Worm (Caenorhabditis elegans) whole organism, L4 larva: ENCODE measurements around the gene ZK632.12.

ENCODE experiments used
- F10B5.3 ChIP-seq: sonication (generic microtip); optimal IDR thresholded peaks from 2 replicates; lab custom pipeline; 2016; ENCODE audit warnings: mild to moderate bottlenecking, missing genetic modification characterization, missing compliant biosample characterization
- F37D6.2 ChIP-seq: sonication (generic microtip); optimal IDR thresholded peaks from 2 replicates; lab custom pipeline; 2016; ENCODE audit warnings: mild to moderate bottlenecking, missing genetic modification characterization, missing compliant biosample characterization
- T20F7.1 ChIP-seq: fragments of 200-800 bp; sonication (Bioruptor generic); optimal IDR thresholded peaks from 2 replicates; lab custom pipeline; 2018; ENCODE audit warnings: mild to moderate bottlenecking, missing genetic modification characterization, missing compliant biosample characterization
- T26A8.4 ChIP-seq: fragments of 200-800 bp; sonication (Bioruptor generic); IDR thresholded peaks from 2 replicates; pipeline ENCODE4 v1.3.6; 2022; ENCODE audit warnings: missing genetic modification characterization, missing compliant biosample characterization
- Y48G9A.11 ChIP-seq: fragments of 200-800 bp; sonication (Bioruptor generic); IDR thresholded peaks from 2 replicates; pipeline ENCODE4 v1.3.6; 2022; ENCODE audit warnings: missing genetic modification reagents, missing genetic modification characterization, missing compliant biosample characterization
- ZK337.2 ChIP-seq: fragments of 200-800 bp; sonication (Bioruptor generic); IDR thresholded peaks from 2 replicates; pipeline ENCODE4 v1.3.6; 2022; ENCODE audit warnings: missing genetic modification reagents, missing genetic modification characterization, missing compliant biosample characterization
- ZK546.5 ChIP-seq, 2 experiments: sonication (generic microtip); optimal IDR thresholded peaks; 2 replicates each; lab custom pipeline; 2017; ENCODE audit warnings: missing biosample characterization in 2 of 2, missing genetic modification characterization in 2 of 2
- aha-1 ChIP-seq: fragments of 150-350 bp; peaks from one replicate; lab custom pipeline; 2014; ENCODE audit warnings: missing biosample characterization, missing genetic modification characterization
- ceh-32 ChIP-seq: sonication (generic microtip); optimal IDR thresholded peaks from 2 replicates; lab custom pipeline; 2016; ENCODE audit warnings: mild to moderate bottlenecking, missing genetic modification characterization, missing compliant biosample characterization; ENCODE audit not compliant: poor library complexity
- ceh-44 ChIP-seq: fragments of 200-800 bp; sonication (Bioruptor generic); IDR thresholded peaks from 2 replicates; pipeline ENCODE4 v1.3.6; 2022; ENCODE audit warnings: missing genetic modification reagents, missing genetic modification characterization, missing compliant biosample characterization
- daf-16 ChIP-seq, 3 experiments: sonication (generic microtip); optimal IDR thresholded peaks; 2 replicates each; lab custom pipeline; 2016 to 2017; ENCODE audit warnings: missing genetic modification characterization in 3 of 3, missing genetic modification reagents in 3 of 3, mild to moderate bottlenecking in 2 of 3, missing compliant biosample characterization in 2 of 3, missing biosample characterization in 1 of 3, moderate library complexity in 1 of 3
- daf-19 ChIP-seq: fragments of 200-800 bp; sonication (Bioruptor generic); conservative IDR thresholded peaks from 2 replicates; pipeline ENCODE4 v1.3.6; 2022; ENCODE audit warnings: missing genetic modification characterization, missing compliant biosample characterization
- dmd-6 ChIP-seq: fragments of 200-800 bp; sonication (Bioruptor generic); IDR thresholded peaks from 2 replicates; pipeline ENCODE4 v1.3.6; 2022; ENCODE audit warnings: missing genetic modification reagents, missing genetic modification characterization, missing compliant biosample characterization
- dmd-8 ChIP-seq: fragments of 200-800 bp; sonication (Bioruptor generic); IDR thresholded peaks from 2 replicates; pipeline ENCODE4 v1.3.6; 2022; ENCODE audit warnings: missing genetic modification characterization, missing compliant biosample characterization
- dmd-9 ChIP-seq: fragments of 200-800 bp; sonication (Bioruptor generic); IDR thresholded peaks from 2 replicates; pipeline ENCODE4 v1.3.6; 2022; ENCODE audit warnings: missing genetic modification reagents, missing genetic modification characterization, missing compliant biosample characterization
- dpl-1 ChIP-seq: fragments of 150-350 bp; optimal IDR thresholded peaks from 2 replicates; lab custom pipeline; 2014; ENCODE audit warnings: missing biosample characterization, missing genetic modification reagents, missing genetic modification characterization
- duxl-1 ChIP-seq: sonication (generic microtip); optimal IDR thresholded peaks from 2 replicates; lab custom pipeline; 2016; ENCODE audit warnings: mild to moderate bottlenecking, missing genetic modification characterization, moderate library complexity, missing compliant biosample characterization; ENCODE audit not compliant: poor library complexity
- fos-1 ChIP-seq: fragments of 150-350 bp; optimal IDR thresholded peaks from 2 replicates; lab custom pipeline; 2014; ENCODE audit warnings: missing biosample characterization, missing genetic modification characterization
- gei-8 ChIP-seq: fragments of 200-800 bp; sonication (Bioruptor generic); optimal IDR thresholded peaks from 2 replicates; lab custom pipeline; 2018; ENCODE audit warnings: mild to moderate bottlenecking, missing genetic modification characterization, missing compliant biosample characterization
- hif-1 ChIP-seq, 2 experiments: sonication (generic microtip); optimal IDR thresholded peaks; 2 replicates each; lab custom pipeline; 2016 to 2017; ENCODE audit warnings: missing compliant biosample characterization in 2 of 2, missing genetic modification characterization in 2 of 2, missing genetic modification reagents in 2 of 2, missing genotype in 2 of 2, mild to moderate bottlenecking in 1 of 2
- hlh-30 ChIP-seq: sonication (generic microtip); optimal IDR thresholded peaks from 2 replicates; lab custom pipeline; 2017; ENCODE audit warnings: antibody characterized with exemption, mild to moderate bottlenecking, missing genetic modification characterization, missing compliant biosample characterization; ENCODE audit not compliant: insufficient read depth
- hmg-1.1 ChIP-seq: fragments of 200-800 bp; sonication (Bioruptor generic); IDR thresholded peaks from 2 replicates; pipeline ENCODE4 v1.3.6; 2022; ENCODE audit warnings: missing genetic modification reagents, missing genetic modification characterization, missing compliant biosample characterization
- lim-7 ChIP-seq: fragments of 200-800 bp; sonication (Bioruptor generic); IDR thresholded peaks from 2 replicates; pipeline ENCODE4 v1.3.6; 2022; ENCODE audit warnings: missing genetic modification characterization, missing compliant biosample characterization
- lin-39 ChIP-seq: fragments of 150-350 bp; optimal IDR thresholded peaks from 2 replicates; lab custom pipeline; 2014; ENCODE audit warnings: missing biosample characterization, missing genetic modification reagents, missing genetic modification characterization
- lsy-2 ChIP-seq, 2 experiments: fragments of 150-350 bp in 1 of 2; sonication (generic microtip) in 1 of 2; optimal IDR thresholded peaks; 2 replicates each; lab custom pipeline; 2014 to 2017; ENCODE audit warnings: missing biosample characterization in 2 of 2, missing genetic modification characterization in 2 of 2
- mdl-1 ChIP-seq, 2 experiments: fragments of 150-350 bp in 1 of 2; sonication (generic microtip) in 1 of 2; optimal IDR thresholded peaks; 2 replicates each; lab custom pipeline; 2014 to 2017; ENCODE audit warnings: missing biosample characterization in 2 of 2, missing genetic modification characterization in 2 of 2
- mdt-29 ChIP-seq: fragments of 200-800 bp; sonication (Bioruptor generic); IDR thresholded peaks from 2 replicates; pipeline ENCODE4 v1.3.6; 2022; ENCODE audit warnings: missing genetic modification reagents, missing genetic modification characterization, missing compliant biosample characterization
- mep-1 ChIP-seq: fragments of 150-350 bp; sonication (generic microtip); optimal IDR thresholded peaks from 3 replicates; lab custom pipeline; 2014; ENCODE audit warnings: missing biosample characterization, missing genetic modification characterization
- mes-2 ChIP-seq: sonication (generic microtip); optimal IDR thresholded peaks from 2 replicates; lab custom pipeline; 2016; ENCODE audit warnings: missing genotype, mild to moderate bottlenecking, missing genetic modification characterization, missing compliant biosample characterization; ENCODE audit not compliant: poor library complexity, severe bottlenecking
- nhr-10 ChIP-seq: fragments of 150-350 bp; optimal IDR thresholded peaks from 2 replicates; lab custom pipeline; 2014; ENCODE audit warnings: missing biosample characterization, missing genetic modification characterization
- nhr-102 ChIP-seq: sonication (generic microtip); optimal IDR thresholded peaks from 2 replicates; lab custom pipeline; 2016; ENCODE audit warnings: mild to moderate bottlenecking, missing genetic modification characterization, moderate library complexity, missing compliant biosample characterization
- nhr-28 ChIP-seq: fragments of 150-350 bp; optimal IDR thresholded peaks from 2 replicates; lab custom pipeline; 2014; ENCODE audit warnings: missing biosample characterization, missing genetic modification characterization
- nhr-42 ChIP-seq: fragments of 200-800 bp; sonication (Bioruptor generic); IDR thresholded peaks from 2 replicates; pipeline ENCODE4 v1.3.6; 2022; ENCODE audit warnings: missing genetic modification characterization, missing compliant biosample characterization
- nhr-6 ChIP-seq: fragments of 150-350 bp; optimal IDR thresholded peaks from 2 replicates; lab custom pipeline; 2014; ENCODE audit warnings: missing biosample characterization, missing genetic modification characterization
- php-3 ChIP-seq: fragments of 200-800 bp; sonication (Bioruptor generic); IDR thresholded peaks from 2 replicates; pipeline ENCODE4 v1.3.6; 2022; ENCODE audit warnings: missing genetic modification reagents, missing genetic modification characterization, missing compliant biosample characterization
- pqm-1 ChIP-seq: sonication (generic microtip); optimal IDR thresholded peaks from 2 replicates; lab custom pipeline; 2017; ENCODE audit warnings: missing biosample characterization, missing genetic modification characterization
- rbr-2 ChIP-seq: sonication (generic microtip); optimal IDR thresholded peaks from 2 replicates; lab custom pipeline; 2016; ENCODE audit warnings: missing genotype, missing genetic modification characterization, missing compliant biosample characterization
- sdz-12 ChIP-seq: fragments of 200-800 bp; sonication (Bioruptor generic); optimal IDR thresholded peaks from 2 replicates; lab custom pipeline; 2018; ENCODE audit warnings: mild to moderate bottlenecking, missing genetic modification characterization, missing compliant biosample characterization
- set-16 ChIP-seq: fragments of 200-800 bp; sonication (Bioruptor generic); IDR thresholded peaks from 2 replicates; pipeline ENCODE4 v1.3.6; 2022; ENCODE audit warnings: missing genetic modification reagents, missing genetic modification characterization, missing compliant biosample characterization
- snpc-1.2 ChIP-seq: fragments of 200-800 bp; sonication (Bioruptor generic); IDR thresholded peaks from 2 replicates; pipeline ENCODE4 v1.3.6; 2022; ENCODE audit warnings: missing genetic modification reagents, missing genetic modification characterization, missing compliant biosample characterization
- tag-97 ChIP-seq: fragments of 200-800 bp; sonication (Bioruptor generic); IDR thresholded peaks from 2 replicates; pipeline ENCODE4 v1.3.6; 2022; ENCODE audit warnings: missing genetic modification characterization, missing compliant biosample characterization
- unc-130 ChIP-seq: sonication (generic microtip); optimal IDR thresholded peaks from 2 replicates; lab custom pipeline; 2016; ENCODE audit warnings: missing genetic modification reagents, missing genetic modification characterization, missing compliant biosample characterization
- unc-62 ChIP-seq, 3 experiments: fragments of 150-350 bp in 1 of 3; sonication (generic microtip); optimal IDR thresholded peaks in 2 of 3; peaks in 1 of 3; 1 replicate in 1 of 3; 2 replicates in 2 of 3; lab custom pipeline; 2014 to 2017; ENCODE audit warnings: missing biosample characterization in 3 of 3, missing genetic modification characterization in 3 of 3, missing genetic modification reagents in 3 of 3, missing genotype in 1 of 3
- zfp-3 ChIP-seq: fragments of 200-800 bp; sonication (Bioruptor generic); conservative IDR thresholded peaks from 2 replicates; pipeline ENCODE4 v1.3.6; 2022; ENCODE audit warnings: missing genetic modification reagents, missing genetic modification characterization, missing compliant biosample characterization

The ZK632.12 gene

ce11 chrIII:9867780-9868503, 37.3 kb downstream of the ZK632.12 start, which contains the start of gene dhhc-4:
Gene dhhc-4 (minus strand): TSS chrIII:9867792.
- no peak for TF ChIP-seq ceh-44
- peak in 1 of 2 experiments; percentile 59 for TF ChIP-seq unc-62 (GFP tag; optimal IDR thresholded peaks at IDR 0.05 in 1 of 2; lab: Kevin White, UChicago)
- TF ChIP-seq unc-62 (tag; optimal IDR thresholded peaks at IDR 0.05; lab: Kevin White, UChicago) = no peak
- peak; percentile 48 for TF ChIP-seq mep-1
- peak; percentile 99 for TF ChIP-seq mes-2 (tag; lab: Kevin White, UChicago)
- peak; percentile 5 for TF ChIP-seq pqm-1
- 0 out of 2 replicates have a peak, but pooled peaks have one; percentile 22 for TF ChIP-seq zfp-3 (GFP tag; lab: Robert Waterston, UW)
- peak in 1 of 2 experiments; percentile 10 for TF ChIP-seq daf-16 (GFP tag; optimal IDR thresholded peaks at IDR 0.05; lab: Kevin White, UChicago)
- no peak for TF ChIP-seq daf-16 (tag; optimal IDR thresholded peaks at IDR 0.05; lab: Kevin White, UChicago)
- TF ChIP-seq nhr-102 (tag; lab: Kevin White, UChicago) = peak; percentile 57
- TF ChIP-seq F10B5.3 = peak; percentile 5
- TF ChIP-seq dmd-6 (GFP tag; lab: Robert Waterston, UW) = no peak
- TF ChIP-seq mdt-29 (GFP tag; lab: Robert Waterston, UW) = no peak
- no peak for TF ChIP-seq nhr-28 (tag; lab: Kevin White, UChicago)
- no peak for TF ChIP-seq gei-8 (GFP tag; lab: Kevin White, UChicago)
- TF ChIP-seq fos-1 = no peak
- TF ChIP-seq snpc-1.2 (GFP tag; lab: Robert Waterston, UW) = no peak
- peak; percentile 71 for TF ChIP-seq nhr-6 (tag; lab: Kevin White, UChicago)
- peak; percentile 19 for TF ChIP-seq F37D6.2 (tag; lab: Kevin White, UChicago)
- peak; percentile 94 for TF ChIP-seq ZK337.2 (GFP tag; lab: Robert Waterston, UW)
- 0 out of 2 replicates have a peak, but pooled peaks have one; percentile 14 for TF ChIP-seq daf-19
- TF ChIP-seq T20F7.1 = peak; percentile 11
- no peak; the same call in 1 of the 2 replicates for TF ChIP-seq php-3 (GFP tag; lab: Robert Waterston, UW)
- no peak for TF ChIP-seq lim-7 (GFP tag; lab: Robert Waterston, UW)
- TF ChIP-seq lin-39 (tag; lab: Kevin White, UChicago) = no peak
- peak; percentile 79 for TF ChIP-seq dmd-9
- peak; percentile 13 for TF ChIP-seq aha-1 (tag; lab: Kevin White, UChicago)
- TF ChIP-seq T26A8.4 (GFP tag; lab: Robert Waterston, UW) = no peak
- TF ChIP-seq nhr-10 (tag; lab: Kevin White, UChicago) = no peak
- 0 out of 2 replicates have a peak, but pooled peaks have one; percentile 58 for TF ChIP-seq tag-97 (GFP tag; lab: Robert Waterston, UW)
- TF ChIP-seq lsy-2 (tag; optimal IDR thresholded peaks at IDR 0.05; lab: Kevin White, UChicago) = peak in 1 of 2 experiments; percentile 71
- no peak for TF ChIP-seq ZK546.5 (tag; optimal IDR thresholded peaks at IDR 0.05; lab: Kevin White, UChicago)
- peak; percentile 19 for TF ChIP-seq ceh-32
- peak; percentile 51 for TF ChIP-seq rbr-2 (tag; lab: Kevin White, UChicago)
- no peak for TF ChIP-seq set-16 (GFP tag; lab: Robert Waterston, UW)
- peak in 1 of 2 experiments; percentile 91 for TF ChIP-seq hif-1 (tag; optimal IDR thresholded peaks at IDR 0.05; lab: Kevin White, UChicago)
- peak; percentile 54 for TF ChIP-seq sdz-12 (GFP tag; lab: Kevin White, UChicago)
- TF ChIP-seq mdl-1 (tag; optimal IDR thresholded peaks at IDR 0.05; lab: Kevin White, UChicago) = no peak
- peak; percentile 94 for TF ChIP-seq dpl-1 (GFP tag; lab: Kevin White, UChicago)
- peak; percentile 20 for TF ChIP-seq hlh-30 (tag; lab: Kevin White, UChicago)
- TF ChIP-seq duxl-1 = peak; percentile 39
- no peak for TF ChIP-seq nhr-42 (GFP tag; lab: Robert Waterston, UW)
- peak; percentile 54; the same call in 1 of the 2 replicates for TF ChIP-seq Y48G9A.11 (GFP tag; lab: Robert Waterston, UW)
- no peak for TF ChIP-seq hmg-1.1
- TF ChIP-seq dmd-8 = no peak
- peak; percentile 89 for TF ChIP-seq unc-130
- TF ChIP-seq, all 104 proteins: peak for 26
